Worm (Caenorhabditis elegans): ENCODE measurements around the gene lact-1.

- TF ChIP-seq him-1 (tag; optimal IDR thresholded peaks at IDR 0.05) (peak; percentile 81), dao-5 (tag; optimal IDR thresholded peaks at IDR 0.05) (no peak)
These were observed 25.4 kb downstream of the lact-1 start for ce11 chrX:7234723-7235203.
